Fruit fly (Drosophila melanogaster) whole organism, embryonic: ENCODE data around the gene Cep135.
A peak's percentile ranks its signal among the peaks of the same experiment; 100 is the strongest.

Experiments used
- CG10431 ChIP-seq: fragments of 200-800 bp; sonication (Bioruptor generic); optimal IDR thresholded peaks from 3 replicates; lab custom pipeline; 2018; ENCODE audit warnings: missing biosample characterization, mild to moderate bottlenecking, missing genetic modification characterization
- CG11695 ChIP-seq: fragments of 200-800 bp; sonication (Bioruptor generic); IDR thresholded peaks from 3 replicates; pipeline ENCODE4 v1.3.6; 2022; ENCODE audit warnings: missing biosample characterization, missing genetic modification characterization
- CG1233 ChIP-seq: fragments of 200-800 bp; sonication (Bioruptor generic); optimal IDR thresholded peaks from 4 replicates; lab custom pipeline; 2018; ENCODE audit warnings: missing biosample characterization, mild to moderate bottlenecking, missing genetic modification characterization
- CG17186 ChIP-seq: fragments of 200-800 bp; sonication (Bioruptor generic); optimal IDR thresholded peaks from 3 replicates; lab custom pipeline; 2017; ENCODE audit warnings: missing biosample characterization, missing genetic modification reagents, missing genetic modification characterization
- CG17359 ChIP-seq: fragments of 200-800 bp; sonication (Bioruptor generic); optimal IDR thresholded peaks from 3 replicates; lab custom pipeline; 2018; ENCODE audit warnings: missing biosample characterization, mild to moderate bottlenecking, missing genetic modification characterization, moderate library complexity
- CG18619 ChIP-seq: fragments of 200-800 bp; sonication (Bioruptor generic); optimal IDR thresholded peaks from 3 replicates; lab custom pipeline; 2017; ENCODE audit warnings: missing biosample characterization, mild to moderate bottlenecking, missing genetic modification characterization
- CG2712 ChIP-seq: fragments of 200-800 bp; optimal IDR thresholded peaks from 3 replicates; lab custom pipeline; 2019; ENCODE audit warnings: missing biosample characterization, mild to moderate bottlenecking, missing genetic modification characterization, moderate library complexity
- CG30431 ChIP-seq: fragments of 200-800 bp; sonication (Bioruptor generic); optimal IDR thresholded peaks from 2 replicates; lab custom pipeline; 2017; ENCODE audit warnings: missing biosample characterization, missing genetic modification characterization
- CG33213 ChIP-seq: fragments of 200-800 bp; sonication (Bioruptor generic); optimal IDR thresholded peaks from 3 replicates; lab custom pipeline; 2016; ENCODE audit warnings: missing biosample characterization, missing genetic modification characterization
- CG34224 ChIP-seq: fragments of 200-800 bp; sonication (Bioruptor generic); IDR thresholded peaks from 3 replicates; pipeline ENCODE4 v1.3.6; 2022; ENCODE audit warnings: missing biosample characterization, missing genetic modification characterization; ENCODE audit not compliant: partially characterized antibody
- CG4617 ChIP-seq: fragments of 200-800 bp; sonication (Bioruptor generic); optimal IDR thresholded peaks from 3 replicates; lab custom pipeline; 2016; ENCODE audit warnings: missing biosample characterization, missing genetic modification characterization, borderline replicate concordance
- CG4854 ChIP-seq: fragments of 200-800 bp; sonication (Bioruptor generic); optimal IDR thresholded peaks from 2 replicates; lab custom pipeline; 2016; ENCODE audit warnings: missing biosample characterization, missing genetic modification characterization, inconsistent platforms
- CG6813 ChIP-seq: fragments of 200-800 bp; sonication (Bioruptor generic); optimal IDR thresholded peaks from 2 replicates; lab custom pipeline; 2017; ENCODE audit warnings: missing biosample characterization, missing genetic modification characterization, mild to moderate bottlenecking, moderate library complexity, missing genetic modification reagents
- CG8290 ChIP-seq, 3 experiments: fragments of 200-800 bp; sonication (Bioruptor generic); optimal IDR thresholded peaks; 2 replicates each; lab custom pipeline; 2016 to 2019; ENCODE audit warnings: missing biosample characterization in 3 of 3, missing genetic modification characterization in 3 of 3, mild to moderate bottlenecking in 2 of 3, moderate library complexity in 1 of 3
- CoRest ChIP-seq: fragments of 200-800 bp; sonication (Bioruptor generic); optimal IDR thresholded peaks from 3 replicates; lab custom pipeline; 2018; ENCODE audit warnings: missing biosample characterization, mild to moderate bottlenecking, missing genetic modification characterization, moderate library complexity
- CrebB ChIP-seq: fragments of 200-800 bp; sonication (Bioruptor generic); optimal IDR thresholded peaks from 3 replicates; lab custom pipeline; 2018; ENCODE audit warnings: missing biosample characterization, mild to moderate bottlenecking, missing genetic modification characterization
- Doc3 ChIP-seq: fragments of 200-800 bp; sonication (Bioruptor generic); IDR thresholded peaks from 3 replicates; pipeline ENCODE4 v1.3.6; 2022; ENCODE audit warnings: missing biosample characterization, missing genetic modification characterization; ENCODE audit not compliant: partially characterized antibody
- Gsc ChIP-seq: fragments of 200-800 bp; sonication (Bioruptor generic); IDR thresholded peaks from 2 replicates; pipeline ENCODE4 v1.3.6; 2022; ENCODE audit warnings: missing biosample characterization, missing genetic modification characterization
- HmgZ ChIP-seq: fragments of 200-800 bp; sonication (Bioruptor generic); optimal IDR thresholded peaks from 2 replicates; lab custom pipeline; 2018; ENCODE audit warnings: missing biosample characterization, mild to moderate bottlenecking, missing genetic modification characterization
- Max ChIP-seq: fragments of 200-800 bp; sonication (Bioruptor generic); optimal IDR thresholded peaks from 2 replicates; lab custom pipeline; 2016; ENCODE audit warnings: missing biosample characterization, mild to moderate bottlenecking, missing genetic modification characterization
- Sox100B ChIP-seq: fragments of 200-800 bp; sonication (Bioruptor generic); optimal IDR thresholded peaks from 3 replicates; lab custom pipeline; 2018; ENCODE audit warnings: missing biosample characterization, mild to moderate bottlenecking, missing genetic modification characterization
- Sry-δ ChIP-seq: fragments of 200-800 bp; sonication (Bioruptor generic); optimal IDR thresholded peaks from 2 replicates; lab custom pipeline; 2016; ENCODE audit warnings: missing biosample characterization, missing genetic modification characterization
- ac ChIP-seq: fragments of 200-800 bp; sonication (Bioruptor generic); optimal IDR thresholded peaks from 3 replicates; lab custom pipeline; 2017; ENCODE audit warnings: missing biosample characterization, mild to moderate bottlenecking, missing genetic modification characterization
- al ChIP-seq: fragments of 200-800 bp; sonication (Bioruptor generic); IDR thresholded peaks from 2 replicates; pipeline ENCODE4 v1.3.6; 2022; ENCODE audit warnings: missing biosample characterization, missing genetic modification characterization
- ase ChIP-seq: fragments of 200-800 bp; sonication (Bioruptor generic); IDR thresholded peaks from 3 replicates; pipeline ENCODE4 v1.3.6; 2022; ENCODE audit warnings: missing biosample characterization, missing genetic modification characterization
- chif ChIP-seq, 2 experiments: fragments of 200-800 bp; sonication (Bioruptor generic); optimal IDR thresholded peaks; 3 replicates each; lab custom pipeline; 2016; ENCODE audit warnings: missing biosample characterization in 2 of 2, missing genetic modification characterization in 2 of 2
- ci ChIP-seq: fragments of 200-800 bp; sonication (Bioruptor generic); IDR thresholded peaks from 3 replicates; pipeline ENCODE4 v1.3.6; 2022; ENCODE audit warnings: missing biosample characterization, missing genetic modification characterization
- croc ChIP-seq: fragments of 200-800 bp; sonication (Bioruptor generic); conservative IDR thresholded peaks from 3 replicates; pipeline ENCODE4 v1.3.6; 2022; ENCODE audit warnings: missing biosample characterization, missing genetic modification characterization
- crp ChIP-seq, 2 experiments: fragments of 200-800 bp; sonication (Bioruptor generic); optimal IDR thresholded peaks; 2 replicates in 1 of 2; 3 replicates in 1 of 2; lab custom pipeline; 2017; ENCODE audit warnings: missing biosample characterization in 2 of 2, missing genetic modification characterization in 2 of 2, mild to moderate bottlenecking in 1 of 2, moderate library complexity in 1 of 2
- eyg ChIP-seq: fragments of 200-800 bp; sonication (Bioruptor generic); optimal IDR thresholded peaks from 3 replicates; lab custom pipeline; 2016; ENCODE audit warnings: missing biosample characterization, missing genetic modification characterization
- gcm ChIP-seq: fragments of 200-800 bp; sonication (Bioruptor generic); optimal IDR thresholded peaks from 2 replicates; lab custom pipeline; 2019; ENCODE audit warnings: missing biosample characterization, mild to moderate bottlenecking, missing genetic modification characterization, moderate library complexity
- her ChIP-seq: fragments of 200-800 bp; sonication (Bioruptor generic); optimal IDR thresholded peaks from 2 replicates; lab custom pipeline; 2016; ENCODE audit warnings: missing biosample characterization, missing genetic modification characterization
- mirr ChIP-seq: fragments of 200-800 bp; sonication (Bioruptor generic); optimal IDR thresholded peaks from 3 replicates; lab custom pipeline; 2018; ENCODE audit warnings: missing biosample characterization, mild to moderate bottlenecking, missing genetic modification characterization
- pb ChIP-seq: fragments of 200-800 bp; sonication (Bioruptor generic); optimal IDR thresholded peaks from 3 replicates; lab custom pipeline; 2016; ENCODE audit warnings: missing biosample characterization, missing genetic modification characterization
- pita ChIP-seq: fragments of 200-800 bp; sonication (Bioruptor generic); optimal IDR thresholded peaks from 2 replicates; lab custom pipeline; 2017; ENCODE audit warnings: missing biosample characterization, mild to moderate bottlenecking, missing genetic modification characterization
- pzg ChIP-seq: fragments of 200-800 bp; sonication (Bioruptor generic); optimal IDR thresholded peaks from 3 replicates; lab custom pipeline; 2018; ENCODE audit warnings: missing biosample characterization, mild to moderate bottlenecking, missing genetic modification characterization, moderate library complexity
- row ChIP-seq: fragments of 200-800 bp; sonication (Bioruptor generic); IDR thresholded peaks from 3 replicates; pipeline ENCODE4 v1.3.6; 2022; ENCODE audit warnings: missing biosample characterization, missing genetic modification characterization
- sqz ChIP-seq: fragments of 200-800 bp; sonication (Bioruptor generic); optimal IDR thresholded peaks from 3 replicates; lab custom pipeline; 2018; ENCODE audit warnings: missing biosample characterization, mild to moderate bottlenecking, missing genetic modification characterization
- tio ChIP-seq: fragments of 200-800 bp; sonication (Bioruptor generic); optimal IDR thresholded peaks from 2 replicates; lab custom pipeline; 2017; ENCODE audit warnings: missing biosample characterization, missing genetic modification characterization, inconsistent platforms
- toy ChIP-seq: fragments of 200-800 bp; sonication (Bioruptor generic); IDR thresholded peaks from 2 replicates; pipeline ENCODE4 v1.3.6; 2022; ENCODE audit warnings: missing biosample characterization, missing genetic modification characterization
- tup ChIP-seq: fragments of 200-800 bp; sonication (Bioruptor generic); optimal IDR thresholded peaks from 2 replicates; lab custom pipeline; 2016; ENCODE audit warnings: missing biosample characterization, mild to moderate bottlenecking, missing genetic modification characterization, moderate library complexity
- twi ChIP-seq: fragments of 200-800 bp; optimal IDR thresholded peaks from 2 replicates; lab custom pipeline; 2019; ENCODE audit warnings: missing biosample characterization, mild to moderate bottlenecking, missing genetic modification characterization, moderate library complexity

Cep135 gene

DNA sequence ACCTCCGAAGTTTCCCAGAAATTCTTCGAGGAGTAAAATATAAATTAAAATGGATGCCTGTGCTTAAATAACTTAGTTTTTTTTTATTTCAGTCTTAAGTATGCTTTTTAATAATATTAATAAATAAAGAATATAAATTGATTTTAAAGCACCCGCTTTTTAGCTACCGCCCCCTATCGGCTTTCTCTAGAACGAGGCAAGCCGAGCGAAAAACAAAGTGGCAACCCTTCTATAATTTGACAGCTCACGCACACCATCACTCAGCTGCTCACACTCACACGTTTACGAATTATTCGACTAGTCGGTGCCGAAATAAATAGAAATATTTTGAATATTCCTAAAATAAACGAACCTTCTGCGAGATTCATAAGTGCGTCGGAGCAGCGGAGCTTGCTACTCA, 45.0 kb downstream of the Cep135 start, which contains the start of gene CG6878 (continued):
- TF ChIP-seq CG4617 (GFP tag; lab: Kevin White, UChicago) (peak; percentile 67), CG4854 (GFP tag; lab: Kevin White, UChicago) (no peak), CoRest (tag; lab: Kevin White, UChicago) (peak; percentile 47), al (GFP tag; lab: Robert Waterston, UW) (no peak), toy (GFP tag; lab: Robert Waterston, UW) (no peak), eyg (GFP tag; lab: Kevin White, UChicago) (no peak), gcm (GFP tag; lab: Kevin White, UChicago) (no peak), CrebB (tag; lab: Kevin White, UChicago) (no peak), Sox100B (no peak), CG10431 (GFP tag; lab: Kevin White, UChicago) (peak; percentile 36), Gsc (GFP tag; lab: Robert Waterston, UW) (no peak), twi (tag; lab: Kevin White, UChicago) (no peak), pzg (GFP tag; lab: Kevin White, UChicago) (peak; percentile 78), CG18619 (GFP tag; lab: Kevin White, UChicago) (no peak), ase (GFP tag; lab: Robert Waterston, UW) (no peak), pita (GFP tag; lab: Kevin White, UChicago) (no peak), crp (GFP tag; optimal IDR thresholded peaks at IDR 0.05; lab: Kevin White, UChicago) (peak in 1 of 2 experiments; percentile 76), CG17359 (tag; lab: Kevin White, UChicago) (peak; percentile 44), Max (GFP tag; lab: Kevin White, UChicago) (peak; percentile 3), HmgZ (tag; lab: Kevin White, UChicago) (peak; percentile 69), CG6813 (GFP tag; lab: Kevin White, UChicago) (peak; percentile 30), chif (GFP tag; optimal IDR thresholded peaks at IDR 0.05; lab: Kevin White, UChicago) (no peak), Doc3 (GFP tag; lab: Robert Waterston, UW) (no peak), CG33213 (GFP tag; lab: Kevin White, UChicago) (peak; percentile 11), her (GFP tag; lab: Kevin White, UChicago) (no peak), Sry-δ (peak; percentile 16), CG2712 (tag; lab: Kevin White, UChicago) (peak; percentile 55), CG1233 (GFP tag; lab: Kevin White, UChicago) (no peak), CG34224 (GFP tag; lab: Robert Waterston, UW) (0 out of 3 replicates have a peak, but pooled peaks have one; percentile 29), tio (GFP tag; lab: Kevin White, UChicago) (no peak), row (GFP tag; lab: Robert Waterston, UW) (peak; percentile 34; the same call in 1 of the 3 replicates), ci (GFP tag; lab: Robert Waterston, UW) (peak; percentile 65; the same call in 1 of the 3 replicates), CG8290 (GFP tag; optimal IDR thresholded peaks at IDR 0.05; lab: Kevin White, UChicago) (no peak), CG8290 (tag; optimal IDR thresholded peaks at IDR 0.05; lab: Kevin White, UChicago) (no peak), mirr (GFP tag; lab: Kevin White, UChicago) (no peak), croc (GFP tag; lab: Robert Waterston, UW) (no peak), ac (GFP tag; lab: Kevin White, UChicago) (no peak), CG17186 (GFP tag; lab: Kevin White, UChicago) (peak; percentile 32), CG30431 (GFP tag; lab: Kevin White, UChicago) (no peak), tup (GFP tag; lab: Kevin White, UChicago) (no peak), CG11695 (GFP tag; lab: Robert Waterston, UW) (no peak), pb (GFP tag; lab: Kevin White, UChicago) (no peak), sqz (GFP tag; lab: Kevin White, UChicago) (no peak)
